Fruit fly (Drosophila melanogaster) whole organism, embryonic: ENCODE data around the gene QC.

Experiments
- Ada2b ChIP-seq: fragments of 200-800 bp; sonication (Bioruptor generic); IDR thresholded peaks from 2 replicates; pipeline ENCODE4 v1.3.6; 2022; ENCODE audit warnings: missing biosample characterization, missing genetic modification characterization
- CG11247 ChIP-seq: fragments of 200-800 bp; sonication (Bioruptor generic); IDR thresholded peaks from 2 replicates; pipeline ENCODE4 v1.3.6; 2022; ENCODE audit warnings: missing biosample characterization, missing genetic modification characterization
- CG12391 ChIP-seq: fragments of 200-800 bp; sonication (Bioruptor generic); optimal IDR thresholded peaks from 3 replicates; lab custom pipeline; 2018; ENCODE audit warnings: missing biosample characterization, mild to moderate bottlenecking, missing genetic modification characterization, moderate library complexity
- CG12744 ChIP-seq: fragments of 200-800 bp; sonication (Bioruptor generic); optimal IDR thresholded peaks from 2 replicates; lab custom pipeline; 2016; ENCODE audit warnings: missing biosample characterization, missing genetic modification characterization
- CG15073 ChIP-seq: fragments of 200-800 bp; sonication (Bioruptor generic); optimal IDR thresholded peaks from 2 replicates; lab custom pipeline; 2016; ENCODE audit warnings: missing biosample characterization, missing genetic modification characterization
- CG15479 ChIP-seq: fragments of 200-800 bp; sonication (Bioruptor generic); optimal IDR thresholded peaks from 3 replicates; lab custom pipeline; 2019; ENCODE audit warnings: missing biosample characterization, mild to moderate bottlenecking, missing genetic modification characterization, moderate library complexity
- CG1603 ChIP-seq: fragments of 200-800 bp; sonication (Bioruptor generic); optimal IDR thresholded peaks from 2 replicates; lab custom pipeline; 2019; ENCODE audit warnings: missing biosample characterization, mild to moderate bottlenecking, missing genetic modification characterization, moderate library complexity
- CG30403 ChIP-seq: fragments of 200-800 bp; sonication (Bioruptor generic); optimal IDR thresholded peaks from 3 replicates; lab custom pipeline; 2016; ENCODE audit warnings: missing biosample characterization, missing genetic modification characterization
- CG30431 ChIP-seq: fragments of 200-800 bp; sonication (Bioruptor generic); optimal IDR thresholded peaks from 2 replicates; lab custom pipeline; 2017; ENCODE audit warnings: missing biosample characterization, missing genetic modification characterization
- CG33557 ChIP-seq: fragments of 200-800 bp; sonication (Bioruptor generic); optimal IDR thresholded peaks from 2 replicates; lab custom pipeline; 2019; ENCODE audit warnings: missing biosample characterization, mild to moderate bottlenecking, missing genetic modification characterization, moderate library complexity
- CG3995 ChIP-seq: fragments of 200-800 bp; sonication (Bioruptor generic); optimal IDR thresholded peaks from 3 replicates; lab custom pipeline; 2016; ENCODE audit warnings: missing biosample characterization, missing genetic modification characterization
- CG4404 ChIP-seq: fragments of 200-800 bp; sonication (Bioruptor generic); IDR thresholded peaks from 2 replicates; pipeline ENCODE4 v1.3.6; 2022; ENCODE audit warnings: missing biosample characterization, missing genetic modification characterization
- CG6654 ChIP-seq: fragments of 200-800 bp; sonication (Bioruptor generic); optimal IDR thresholded peaks from 2 replicates; lab custom pipeline; 2017; ENCODE audit warnings: missing biosample characterization, mild to moderate bottlenecking, missing genetic modification characterization
- CG7786 ChIP-seq: fragments of 200-800 bp; sonication (Bioruptor generic); optimal IDR thresholded peaks from 2 replicates; lab custom pipeline; 2016; ENCODE audit warnings: missing biosample characterization, missing genetic modification characterization
- CG7839 ChIP-seq: fragments of 200-800 bp; sonication (Bioruptor generic); optimal IDR thresholded peaks from 3 replicates; lab custom pipeline; 2018; ENCODE audit warnings: missing biosample characterization, mild to moderate bottlenecking, missing genetic modification characterization, moderate library complexity
- Hr78 ChIP-seq, 2 experiments: fragments of 200-800 bp in 1 of 2; fragments of >200 bp in 1 of 2; sonication (Bioruptor generic) in 1 of 2; optimal IDR thresholded peaks; 2 replicates each; lab custom pipeline; 2017 to 2019; ENCODE audit warnings: missing biosample characterization in 2 of 2, missing genetic modification characterization in 2 of 2, mild to moderate bottlenecking in 1 of 2, moderate library complexity in 1 of 2
- MBD-R2 ChIP-seq: fragments of 200-800 bp; sonication (Bioruptor generic); IDR thresholded peaks from 2 replicates; pipeline ENCODE4 v1.3.6; 2022; ENCODE audit warnings: missing biosample characterization, missing genetic modification characterization
- Mes4 ChIP-seq: fragments of 200-800 bp; sonication (Bioruptor generic); optimal IDR thresholded peaks from 2 replicates; lab custom pipeline; 2016; ENCODE audit warnings: missing biosample characterization, missing genetic modification characterization
- Mrtf ChIP-seq: fragments of 200-800 bp; sonication (Bioruptor generic); IDR thresholded peaks from 3 replicates; pipeline ENCODE4 v1.3.6; 2022; ENCODE audit warnings: missing biosample characterization, missing genetic modification characterization
- NfI ChIP-seq: fragments of 200-800 bp; sonication (Bioruptor generic); optimal IDR thresholded peaks from 3 replicates; lab custom pipeline; 2018; ENCODE audit warnings: missing biosample characterization, mild to moderate bottlenecking, missing genetic modification characterization, moderate library complexity
- Oaz ChIP-seq: fragments of 200-800 bp; sonication (Bioruptor generic); IDR thresholded peaks from 2 replicates; pipeline ENCODE4 v1.3.6; 2022; ENCODE audit warnings: missing biosample characterization, missing genetic modification characterization
- Six4 ChIP-seq: fragments of 200-800 bp; sonication (Bioruptor generic); optimal IDR thresholded peaks from 2 replicates; lab custom pipeline; 2016; ENCODE audit warnings: missing biosample characterization, missing genetic modification characterization
- YL-1 ChIP-seq: fragments of 200-800 bp; sonication (Bioruptor generic); optimal IDR thresholded peaks from 3 replicates; lab custom pipeline; 2017; ENCODE audit warnings: missing biosample characterization, mild to moderate bottlenecking, missing genetic modification characterization
- ab ChIP-seq: fragments of 200-800 bp; sonication (Bioruptor generic); optimal IDR thresholded peaks from 2 replicates; lab custom pipeline; 2016; ENCODE audit warnings: missing biosample characterization, missing genetic modification characterization
- amos ChIP-seq: fragments of 200-800 bp; sonication (Bioruptor generic); IDR thresholded peaks from 2 replicates; pipeline ENCODE4 v1.3.6; 2022; ENCODE audit warnings: missing biosample characterization, missing genetic modification characterization; ENCODE audit not compliant: partially characterized antibody
- cas ChIP-seq: fragments of 200-800 bp; sonication (Bioruptor generic); IDR thresholded peaks from 2 replicates; pipeline ENCODE4 v1.3.6; 2022; ENCODE audit warnings: missing biosample characterization, missing genetic modification characterization
- cato ChIP-seq: fragments of 200-800 bp; sonication (Bioruptor generic); optimal IDR thresholded peaks from 2 replicates; lab custom pipeline; 2016; ENCODE audit warnings: missing biosample characterization, missing genetic modification characterization, borderline replicate concordance
- chinmo ChIP-seq: fragments of 200-800 bp; sonication (Bioruptor generic); IDR thresholded peaks from 4 replicates; pipeline ENCODE4 v1.3.6; 2022; ENCODE audit warnings: missing biosample characterization, missing genetic modification characterization; ENCODE audit not compliant: partially characterized antibody
- chn ChIP-seq: fragments of 200-800 bp; sonication (Bioruptor generic); optimal IDR thresholded peaks from 2 replicates; lab custom pipeline; 2016; ENCODE audit warnings: missing biosample characterization, missing genetic modification characterization
- cwo ChIP-seq: fragments of 200-800 bp; sonication (Bioruptor generic); optimal IDR thresholded peaks from 3 replicates; lab custom pipeline; 2017; ENCODE audit warnings: missing biosample characterization, missing genetic modification characterization, mild to moderate bottlenecking, moderate library complexity, missing genetic modification reagents
- dan ChIP-seq: fragments of 200-800 bp; sonication (Bioruptor generic); IDR thresholded peaks from 2 replicates; pipeline ENCODE4 v1.3.6; 2022; ENCODE audit warnings: missing biosample characterization, missing genetic modification characterization
- dimm ChIP-seq: fragments of 200-800 bp; sonication (Bioruptor generic); IDR thresholded peaks from 2 replicates; pipeline ENCODE4 v1.3.6; 2022; ENCODE audit warnings: missing biosample characterization, missing genetic modification characterization
- ems ChIP-seq: fragments of 200-800 bp; sonication (Bioruptor generic); optimal IDR thresholded peaks from 3 replicates; lab custom pipeline; 2016; ENCODE audit warnings: missing biosample characterization, missing genetic modification characterization
- ewg ChIP-seq: fragments of 200-800 bp; sonication (Bioruptor generic); optimal IDR thresholded peaks from 3 replicates; lab custom pipeline; 2017; ENCODE audit warnings: mild to moderate bottlenecking, missing biosample characterization, missing genetic modification reagents, missing genetic modification characterization
- exex ChIP-seq: fragments of 200-800 bp; sonication (Bioruptor generic); optimal IDR thresholded peaks from 4 replicates; lab custom pipeline; 2018; ENCODE audit warnings: missing biosample characterization, mild to moderate bottlenecking, missing genetic modification characterization, moderate library complexity
- fd3F ChIP-seq: fragments of 200-800 bp; sonication (Bioruptor generic); optimal IDR thresholded peaks from 2 replicates; lab custom pipeline; 2018; ENCODE audit warnings: missing biosample characterization, mild to moderate bottlenecking, missing genetic modification characterization, moderate library complexity
- fu2 ChIP-seq: fragments of 200-800 bp; sonication (Bioruptor generic); optimal IDR thresholded peaks from 2 replicates; lab custom pipeline; 2016; ENCODE audit warnings: missing biosample characterization, missing genetic modification characterization
- gcm2 ChIP-seq: fragments of 200-800 bp; sonication (Bioruptor generic); optimal IDR thresholded peaks from 2 replicates; lab custom pipeline; 2016; ENCODE audit warnings: missing biosample characterization, missing genetic modification characterization
- pros ChIP-seq: fragments of 200-800 bp; sonication (Bioruptor generic); optimal IDR thresholded peaks from 3 replicates; lab custom pipeline; 2019; ENCODE audit warnings: missing biosample characterization, mild to moderate bottlenecking, missing genetic modification characterization, moderate library complexity
- sens ChIP-seq: fragments of 200-800 bp; sonication (Bioruptor generic); peaks from one replicate; lab custom pipeline; 2016; ENCODE audit warnings: missing biosample characterization, missing genetic modification characterization
- sim ChIP-seq: fragments of 200-800 bp; sonication (Bioruptor generic); IDR thresholded peaks from 2 replicates; pipeline ENCODE4 v1.3.6; 2022; ENCODE audit warnings: missing biosample characterization, missing genetic modification characterization
- slou ChIP-seq: fragments of 200-800 bp; sonication (Bioruptor generic); optimal IDR thresholded peaks from 3 replicates; lab custom pipeline; 2016; ENCODE audit warnings: missing biosample characterization, missing genetic modification characterization
- sna ChIP-seq: fragments of 200-800 bp; sonication (Bioruptor generic); IDR thresholded peaks from 2 replicates; pipeline ENCODE4 v1.3.6; 2022; ENCODE audit warnings: missing biosample characterization, missing genetic modification characterization; ENCODE audit not compliant: partially characterized antibody
- sug ChIP-seq: fragments of 200-800 bp; optimal IDR thresholded peaks from 2 replicates; lab custom pipeline; 2019; ENCODE audit warnings: missing biosample characterization, mild to moderate bottlenecking, missing genetic modification characterization, moderate library complexity
- tap ChIP-seq: fragments of 200-800 bp; optimal IDR thresholded peaks from 3 replicates; lab custom pipeline; 2019; ENCODE audit warnings: missing biosample characterization, mild to moderate bottlenecking, missing genetic modification characterization, moderate library complexity
- tio ChIP-seq: fragments of 200-800 bp; sonication (Bioruptor generic); optimal IDR thresholded peaks from 2 replicates; lab custom pipeline; 2017; ENCODE audit warnings: missing biosample characterization, missing genetic modification characterization, inconsistent platforms
- zf30C ChIP-seq: fragments of 200-800 bp; sonication (Bioruptor generic); optimal IDR thresholded peaks from 3 replicates; lab custom pipeline; 2018; ENCODE audit warnings: missing biosample characterization, mild to moderate bottlenecking, missing genetic modification characterization
- zfh1 ChIP-seq: fragments of 200-800 bp; sonication (Bioruptor generic); IDR thresholded peaks from 3 replicates; pipeline ENCODE4 v1.3.6; 2022; ENCODE audit warnings: missing biosample characterization, missing genetic modification characterization

The QC gene

DNA sequence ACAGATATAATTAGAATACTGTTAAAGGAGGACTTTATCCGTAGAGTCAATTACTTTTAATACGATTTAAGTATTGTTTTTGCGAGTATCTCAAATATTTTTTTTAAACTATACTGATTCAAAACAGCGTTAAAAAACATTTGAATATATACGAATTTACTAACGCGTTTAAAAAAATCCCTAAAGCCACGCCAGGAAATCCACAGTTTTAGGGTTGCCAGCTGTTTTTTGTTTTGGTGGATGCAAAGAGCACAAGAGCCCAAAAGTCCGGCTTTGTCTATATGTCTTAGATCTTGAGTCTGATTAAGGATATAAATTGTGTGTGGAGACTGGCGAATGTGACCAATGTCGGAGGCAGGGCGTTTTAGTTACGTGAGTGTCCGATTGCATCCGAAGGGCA, 25.3 kb upstream of the QC start (continued):
- TF ChIP-seq cwo (GFP tag; lab: Kevin White, UChicago), result no peak
- TF ChIP-seq sna (GFP tag; lab: Robert Waterston, UW), result no peak
- TF ChIP-seq YL-1, result peak; percentile 34
- no peak for TF ChIP-seq ems
- TF ChIP-seq cato (GFP tag; lab: Kevin White, UChicago), result no peak
- no peak for TF ChIP-seq zf30C (GFP tag; lab: Kevin White, UChicago)
- no peak for TF ChIP-seq cas (GFP tag; lab: Robert Waterston, UW)
- TF ChIP-seq CG12744 (GFP tag; lab: Kevin White, UChicago), result no peak
- TF ChIP-seq dan, result no peak
- TF ChIP-seq Six4 (GFP tag; lab: Kevin White, UChicago), result no peak
- no peak for TF ChIP-seq CG33557
- no peak for TF ChIP-seq gcm2 (GFP tag; lab: Kevin White, UChicago)
- no peak for TF ChIP-seq zfh1 (GFP tag; lab: Robert Waterston, UW)
- TF ChIP-seq CG15073 (GFP tag; lab: Kevin White, UChicago), result no peak
- peak; percentile 53; the same call in 1 of the 2 replicates for TF ChIP-seq MBD-R2 (GFP tag; lab: Robert Waterston, UW)
- TF ChIP-seq amos (GFP tag; lab: Robert Waterston, UW), result no peak

DNA sequence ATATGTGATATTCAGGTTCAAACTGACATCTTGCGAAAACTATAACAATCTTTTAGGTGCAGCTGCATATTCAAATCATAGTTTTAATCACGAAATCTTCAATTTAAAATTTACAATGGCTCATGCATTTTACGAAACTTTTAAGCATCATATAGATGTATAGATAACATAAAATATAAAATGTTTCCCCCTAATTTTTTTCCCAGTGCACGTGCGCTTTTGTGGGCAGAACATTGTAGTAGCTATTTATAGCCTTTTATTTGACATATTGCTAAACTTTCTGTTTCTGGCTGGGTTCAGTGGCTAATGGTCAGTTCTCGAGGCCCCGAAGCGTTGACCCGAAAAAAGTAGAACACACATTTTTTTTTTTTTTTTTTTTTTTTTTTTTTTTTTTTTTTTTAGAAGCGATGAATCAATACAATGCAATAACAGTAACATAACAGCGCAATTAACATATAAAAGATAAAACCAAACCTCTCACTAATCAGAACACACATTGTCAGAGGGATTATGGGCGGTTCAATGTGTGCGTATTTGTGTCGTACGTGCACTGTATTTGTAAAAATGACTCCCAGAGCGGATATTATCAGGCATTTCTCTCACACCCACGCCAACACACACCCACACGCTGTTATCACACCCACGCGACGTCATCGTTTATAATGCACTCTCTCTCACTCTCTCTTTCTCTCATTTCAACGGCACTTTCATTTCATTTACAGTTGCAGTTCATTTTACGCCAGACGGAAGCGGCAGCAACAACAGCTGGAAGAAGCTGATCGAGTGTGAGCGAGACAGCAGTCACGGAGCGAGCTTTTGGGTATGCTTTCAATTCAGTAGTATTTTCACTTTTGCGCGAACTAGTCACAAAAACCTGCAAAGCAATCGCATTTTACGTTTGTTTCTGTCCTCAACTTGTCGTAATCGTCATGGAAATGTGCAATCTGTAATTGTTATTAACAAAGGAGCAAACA, 24.0 kb upstream of the QC start:
- TF ChIP-seq CG11247 (GFP tag; lab: Robert Waterston, UW) (no peak), sug (tag; lab: Kevin White, UChicago) (no peak), slou (GFP tag; lab: Kevin White, UChicago) (no peak), chn (GFP tag; lab: Kevin White, UChicago) (peak; percentile 10), dimm (GFP tag; lab: Robert Waterston, UW) (no peak), CG1603 (tag; lab: Kevin White, UChicago) (peak; percentile 52), CG7786 (GFP tag; lab: Kevin White, UChicago) (peak; percentile 27), chinmo (GFP tag; lab: Robert Waterston, UW) (peak; percentile 76; the same call in 2 of the 4 replicates), fu2 (peak; percentile 1), sens (GFP tag; lab: Kevin White, UChicago) (peak; percentile 85), NfI (GFP tag; lab: Kevin White, UChicago) (peak; percentile 45), Hr78 (GFP tag; optimal IDR thresholded peaks at IDR 0.05; lab: Kevin White, UChicago) (peak in 1 of 2 experiments; percentile 97), sim (no peak), tap (tag; lab: Kevin White, UChicago) (peak; percentile 6), CG7839 (peak; percentile 72), pros (no peak), Oaz (0 out of 2 replicates have a peak, but pooled peaks have one; percentile 23), CG12391 (tag; lab: Kevin White, UChicago) (peak; percentile 61), Mrtf (no peak), Mes4 (peak; percentile 23), CG30403 (GFP tag; lab: Kevin White, UChicago) (peak; percentile 59), CG15479 (GFP tag; lab: Kevin White, UChicago) (no peak), CG4404 (GFP tag; lab: Robert Waterston, UW) (no peak), ab (no peak), CG30431 (GFP tag; lab: Kevin White, UChicago) (no peak), ewg (GFP tag; lab: Kevin White, UChicago) (peak; percentile 43), Ada2b (0 out of 2 replicates have a peak, but pooled peaks have one; percentile 10), CG3995 (GFP tag; lab: Kevin White, UChicago) (peak; percentile 73), exex (no peak), tio (no peak), fd3F (GFP tag; lab: Kevin White, UChicago) (peak; percentile 27), CG6654 (GFP tag; lab: Kevin White, UChicago) (no peak)
